Fruit fly (Drosophila melanogaster): ENCODE measurements around the gene CG18789.
"Not testable (repeated sequence)": the region's sequence is repeated elsewhere in the genome, so short reads cannot be mapped to it uniquely, and the experiment has no call there.

dm6 chr2L:11995332-11995790 lies at the start of gene CG18789, which contains the start of gene Qtzl:
- TF ChIP-seq kay (GFP tag; ENCODE audit: borderline replicate concordance); Mnt (GFP tag; optimal IDR thresholded peaks at IDR 0.05); CG11617 (GFP tag; optimal IDR thresholded peaks at IDR 0.05); CG7045 (GFP tag; optimal IDR thresholded peaks at IDR 0.05); Crg-1 (GFP tag; optimal IDR thresholded peaks at IDR 0.05); CG33017 (tag; optimal IDR thresholded peaks at IDR 0.05): not testable (repeated sequence)
